Worm (Caenorhabditis elegans): ENCODE measurements around the gene F43B10.1.

ce11 chrX:16658309-16658708 lies 4.3 kb downstream of the F43B10.1 start:
- TF ChIP-seq pha-4 (tag; optimal IDR thresholded peaks at IDR 0.05) (no peak), B0261.1 (tag; optimal IDR thresholded peaks at IDR 0.05) (no peak), somi-1 (GFP tag; optimal IDR thresholded peaks at IDR 0.05) (no peak), bed-2 (GFP tag; IDR thresholded peaks at IDR 0.05) (no peak), rcor-1 (GFP tag; IDR thresholded peaks at IDR 0.05) (no peak), F49E8.2 (tag; optimal IDR thresholded peaks at IDR 0.05; ENCODE audit: insufficient read depth) (no peak), B0019.2 (GFP tag; conservative IDR thresholded peaks at IDR 0.05) (no peak)

Measured in whole organism, young adult.